Worm (Caenorhabditis elegans): ENCODE data around the gene cutl-12.

cutl-12 gene

ce11 chrII:8583035-8583434 is 51.3 kb downstream of the cutl-12 start:
- TF ChIP-seq aptf-3 (GFP tag; IDR thresholded peaks at IDR 0.05) (peak; percentile 22; the same call in 1 of the 2 replicates), lin-26 (GFP tag; IDR thresholded peaks at IDR 0.05) (peak; percentile 55; the same call in 1 of the 2 replicates), cebp-1 (GFP tag; IDR thresholded peaks at IDR 0.05) (no peak), cebp-1 (tag; optimal IDR thresholded peaks at IDR 0.05) (peak; percentile 7), madf-6 (GFP tag; IDR thresholded peaks at IDR 0.05) (0 out of 2 replicates have a peak, but pooled peaks have one; percentile 24), nhr-120 (GFP tag; IDR thresholded peaks at IDR 0.05) (no peak)

- TF ChIP-seq aptf-3 (GFP tag; IDR thresholded peaks at IDR 0.05) (0 out of 2 replicates have a peak, but pooled peaks have one; percentile 6), ztf-22 (GFP tag; optimal IDR thresholded peaks at IDR 0.05) (no peak)
Observed at ce11 chrII:8581700-8582099, 52.6 kb downstream of the cutl-12 start, which contains the start of gene arl-1. Gene arl-1 (plus strand): TSS chrII:8582000.

All from whole organism, young adult.